Worm (Caenorhabditis elegans) whole organism, L2 larva: ENCODE measurements around the gene nlp-61.

ENCODE experiments used
- C34F6.9 ChIP-seq: fragments of 150-350 bp; optimal IDR thresholded peaks from 2 replicates; lab custom pipeline; 2014; ENCODE audit warnings: missing biosample characterization, missing genetic modification characterization
- Y55F3AM.14 ChIP-seq: fragments of 200-800 bp; sonication (Bioruptor generic); optimal IDR thresholded peaks from 2 replicates; lab custom pipeline; 2018; ENCODE audit warnings: mild to moderate bottlenecking, missing genetic modification characterization, missing compliant biosample characterization
- ZK546.5 ChIP-seq: sonication (generic microtip); optimal IDR thresholded peaks from 2 replicates; lab custom pipeline; 2017; ENCODE audit warnings: missing biosample characterization, missing genetic modification characterization
- alr-1 ChIP-seq: fragments of 150-350 bp; optimal IDR thresholded peaks from 2 replicates; lab custom pipeline; 2014; ENCODE audit warnings: missing biosample characterization, missing genetic modification characterization
- aly-2 ChIP-seq: fragments of 150-350 bp; optimal IDR thresholded peaks from 2 replicates; lab custom pipeline; 2014; ENCODE audit warnings: missing biosample characterization, missing genetic modification characterization
- ama-1 ChIP-seq: fragments of 150-350 bp; optimal IDR thresholded peaks from 2 replicates; lab custom pipeline; 2018; ENCODE audit warnings: inconsistent platforms
- blmp-1 ChIP-seq: sonication (generic microtip); optimal IDR thresholded peaks from 2 replicates; lab custom pipeline; 2017; ENCODE audit warnings: missing genetic modification characterization, mild to moderate bottlenecking, missing compliant biosample characterization, antibody characterized with exemption, moderate library complexity; ENCODE audit not compliant: insufficient read depth
- ceh-16 ChIP-seq: fragments of 150-350 bp; optimal IDR thresholded peaks from 2 replicates; lab custom pipeline; 2014; ENCODE audit warnings: missing biosample characterization, missing genetic modification characterization
- ceh-82 ChIP-seq: fragments of 150-350 bp; optimal IDR thresholded peaks from 2 replicates; lab custom pipeline; 2014; ENCODE audit warnings: missing biosample characterization, missing genetic modification characterization
- crh-2 ChIP-seq: sonication (generic microtip); optimal IDR thresholded peaks from 2 replicates; lab custom pipeline; 2017; ENCODE audit warnings: missing biosample characterization, missing genetic modification characterization
- dmd-4 ChIP-seq: sonication (generic microtip); optimal IDR thresholded peaks from 2 replicates; lab custom pipeline; 2017; ENCODE audit warnings: missing biosample characterization, missing genetic modification characterization
- egl-27 ChIP-seq: sonication (generic microtip); optimal IDR thresholded peaks from 3 replicates; lab custom pipeline; 2017; ENCODE audit warnings: missing biosample characterization, missing genetic modification reagents, missing genetic modification characterization
- elt-1 ChIP-seq: fragments of 150-350 bp; optimal IDR thresholded peaks from 2 replicates; lab custom pipeline; 2014; ENCODE audit warnings: missing biosample characterization, missing genetic modification characterization
- elt-3 ChIP-seq: sonication (generic microtip); optimal IDR thresholded peaks from 2 replicates; lab custom pipeline; 2017; ENCODE audit warnings: missing biosample characterization, missing genetic modification characterization
- fos-1 ChIP-seq: fragments of 150-350 bp; optimal IDR thresholded peaks from 2 replicates; lab custom pipeline; 2014; ENCODE audit warnings: missing biosample characterization, missing genetic modification characterization
- gmeb-1 ChIP-seq: fragments of 150-350 bp; optimal IDR thresholded peaks from 2 replicates; lab custom pipeline; 2014; ENCODE audit warnings: missing biosample characterization, missing genetic modification characterization
- lin-11 ChIP-seq: fragments of 150-350 bp; sonication (generic microtip); optimal IDR thresholded peaks from 2 replicates; lab custom pipeline; 2014; ENCODE audit warnings: missing biosample characterization, missing genetic modification characterization, inconsistent platforms, mixed read lengths
- lin-39 ChIP-seq: fragments of 150-350 bp; optimal IDR thresholded peaks from 2 replicates; lab custom pipeline; 2014; ENCODE audit warnings: missing biosample characterization, missing genetic modification reagents, missing genetic modification characterization
- lsy-2 ChIP-seq, 2 experiments: fragments of 150-350 bp in 1 of 2; sonication (generic microtip) in 1 of 2; optimal IDR thresholded peaks; 2 replicates each; lab custom pipeline; 2014 to 2017; ENCODE audit warnings: missing biosample characterization in 2 of 2, missing genetic modification characterization in 2 of 2
- mab-5 ChIP-seq: fragments of 150-350 bp; optimal IDR thresholded peaks from 2 replicates; lab custom pipeline; 2014; ENCODE audit warnings: missing biosample characterization, missing genetic modification characterization
- mbf-1 ChIP-seq: sonication (generic microtip); optimal IDR thresholded peaks from 2 replicates; lab custom pipeline; 2017; ENCODE audit warnings: missing biosample characterization, missing genetic modification characterization
- nhr-12 ChIP-seq: fragments of 150-350 bp; optimal IDR thresholded peaks from 2 replicates; lab custom pipeline; 2014; ENCODE audit warnings: missing biosample characterization, missing genetic modification characterization
- nhr-129 ChIP-seq: fragments of 150-350 bp; optimal IDR thresholded peaks from 2 replicates; lab custom pipeline; 2014; ENCODE audit warnings: missing biosample characterization, missing genetic modification characterization
- nhr-21 ChIP-seq: fragments of 150-350 bp; optimal IDR thresholded peaks from 2 replicates; lab custom pipeline; 2014; ENCODE audit warnings: missing biosample characterization, missing genetic modification characterization
- nhr-237 ChIP-seq: fragments of 150-350 bp; optimal IDR thresholded peaks from 2 replicates; lab custom pipeline; 2014; ENCODE audit warnings: missing biosample characterization, missing genetic modification characterization
- nhr-25 ChIP-seq: fragments of 150-350 bp; sonication (generic microtip); optimal IDR thresholded peaks from 3 replicates; lab custom pipeline; 2014; ENCODE audit warnings: missing biosample characterization, missing genetic modification characterization
- nhr-77 ChIP-seq: fragments of 150-350 bp; optimal IDR thresholded peaks from 2 replicates; lab custom pipeline; 2014; ENCODE audit warnings: missing biosample characterization, missing genetic modification characterization
- peb-1 ChIP-seq: fragments of 150-350 bp; optimal IDR thresholded peaks from 2 replicates; lab custom pipeline; 2014; ENCODE audit warnings: missing biosample characterization, missing genetic modification characterization
- sem-4 ChIP-seq: fragments of 150-350 bp; optimal IDR thresholded peaks from 2 replicates; lab custom pipeline; 2014; ENCODE audit warnings: missing biosample characterization, missing genetic modification reagents, missing genetic modification characterization
- skn-1 ChIP-seq: sonication (generic microtip); optimal IDR thresholded peaks from 2 replicates; lab custom pipeline; 2017; ENCODE audit warnings: missing biosample characterization, missing genetic modification characterization
- sma-3 ChIP-seq: sonication (generic microtip); optimal IDR thresholded peaks from 2 replicates; lab custom pipeline; 2016; ENCODE audit warnings: missing genetic modification reagents, missing genetic modification characterization, missing compliant biosample characterization
- sma-9 ChIP-seq, 2 experiments: fragments of 150-350 bp in 1 of 2; sonication (generic microtip) in 1 of 2; optimal IDR thresholded peaks; 2 replicates each; lab custom pipeline; 2014 to 2016; ENCODE audit warnings: missing genetic modification characterization in 2 of 2, mild to moderate bottlenecking in 1 of 2, missing biosample characterization in 1 of 2, missing compliant biosample characterization in 1 of 2, missing genetic modification reagents in 1 of 2, moderate library complexity in 1 of 2
- snpc-4 ChIP-seq: fragments of 150-350 bp; optimal IDR thresholded peaks from 2 replicates; lab custom pipeline; 2014; ENCODE audit warnings: missing biosample characterization, missing genetic modification characterization
- unc-39 ChIP-seq: fragments of 150-350 bp; optimal IDR thresholded peaks from 2 replicates; lab custom pipeline; 2014; ENCODE audit warnings: missing biosample characterization, missing genetic modification characterization
- unc-55 ChIP-seq: fragments of 150-350 bp; sonication (generic microtip); optimal IDR thresholded peaks from 3 replicates; lab custom pipeline; 2014; ENCODE audit warnings: missing biosample characterization, missing genetic modification reagents, missing genetic modification characterization
- zag-1 ChIP-seq: fragments of 150-350 bp; optimal IDR thresholded peaks from 2 replicates; lab custom pipeline; 2014; ENCODE audit warnings: missing biosample characterization, missing genetic modification characterization
- ztf-1 ChIP-seq: fragments of 200-800 bp; sonication (Bioruptor generic); conservative IDR thresholded peaks from 2 replicates; pipeline ENCODE4 v1.3.6; 2022; ENCODE audit warnings: missing genetic modification characterization, missing compliant biosample characterization
- ztf-11 ChIP-seq: sonication (generic microtip); optimal IDR thresholded peaks from 2 replicates; lab custom pipeline; 2017; ENCODE audit warnings: missing biosample characterization, missing genetic modification characterization

nlp-61 gene

DNA sequence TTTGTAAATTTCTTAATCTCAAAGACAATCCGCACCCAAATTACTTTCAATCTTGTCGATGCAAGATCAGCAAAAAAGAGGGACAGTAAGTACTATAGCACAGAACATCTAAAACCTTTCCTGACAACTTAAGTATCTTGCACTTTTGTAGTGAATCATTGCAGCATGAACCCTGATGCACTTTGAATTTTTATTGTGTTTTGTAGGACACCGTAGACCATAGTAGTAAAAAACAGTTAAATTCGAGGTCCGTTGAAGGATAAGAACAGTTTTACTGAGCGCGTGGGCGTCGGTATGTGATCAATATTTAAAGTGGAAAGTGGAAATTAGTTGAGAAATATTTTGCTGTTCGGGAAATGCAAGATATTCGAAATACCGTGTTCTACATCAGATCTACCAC, 45.2 kb upstream of the nlp-61 start:
- no peak for TF ChIP-seq unc-55
- TF ChIP-seq ama-1 (lab: Kevin White, UChicago) = no peak
- no peak for TF ChIP-seq nhr-12
- TF ChIP-seq ZK546.5 (tag; lab: Kevin White, UChicago) = no peak
- TF ChIP-seq elt-3 (tag; lab: Kevin White, UChicago) = no peak
- no peak for TF ChIP-seq unc-39 (tag; lab: Kevin White, UChicago)
- TF ChIP-seq nhr-129 (tag; lab: Kevin White, UChicago) = no peak
- no peak for TF ChIP-seq nhr-237
- TF ChIP-seq skn-1 (tag; lab: Kevin White, UChicago) = no peak
- no peak for TF ChIP-seq dmd-4 (tag; lab: Kevin White, UChicago)
- no peak for TF ChIP-seq nhr-77
- TF ChIP-seq crh-2 (tag; lab: Kevin White, UChicago) = no peak
- TF ChIP-seq ceh-82 = no peak
- no peak for TF ChIP-seq alr-1 (tag; lab: Kevin White, UChicago)
- no peak for TF ChIP-seq C34F6.9 (tag; lab: Kevin White, UChicago)
- TF ChIP-seq mab-5 (tag; lab: Kevin White, UChicago) = no peak

DNA sequence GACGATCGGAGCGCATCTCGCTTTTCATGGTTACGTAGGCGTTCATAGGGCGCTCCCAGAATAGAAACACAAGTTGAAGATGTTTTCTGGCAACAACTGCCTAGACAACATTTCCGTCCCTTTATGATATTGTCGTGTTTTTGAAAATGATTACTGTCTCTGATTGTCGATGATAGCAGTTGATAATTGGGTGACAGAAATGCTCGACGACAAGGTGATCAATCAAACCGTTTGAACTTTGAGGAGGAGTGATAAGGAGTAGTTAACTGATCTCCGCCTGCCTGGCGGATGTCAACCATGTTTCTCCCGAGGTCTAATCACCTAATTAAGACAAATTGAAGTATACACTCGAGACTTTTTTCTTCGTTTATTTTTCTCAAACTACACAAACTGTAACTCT, 43.5 kb upstream of the nlp-61 start:
- TF ChIP-seq sma-9 (GFP tag; optimal IDR thresholded peaks at IDR 0.05; lab: Kevin White, UChicago) (peak; percentile 19), sma-9 (tag; optimal IDR thresholded peaks at IDR 0.05; lab: Kevin White, UChicago) (no peak), peb-1 (tag; lab: Kevin White, UChicago) (no peak), sma-3 (GFP tag; lab: Kevin White, UChicago) (peak; percentile 10), snpc-4 (no peak), nhr-129 (tag; lab: Kevin White, UChicago) (peak; percentile 9)

DNA sequence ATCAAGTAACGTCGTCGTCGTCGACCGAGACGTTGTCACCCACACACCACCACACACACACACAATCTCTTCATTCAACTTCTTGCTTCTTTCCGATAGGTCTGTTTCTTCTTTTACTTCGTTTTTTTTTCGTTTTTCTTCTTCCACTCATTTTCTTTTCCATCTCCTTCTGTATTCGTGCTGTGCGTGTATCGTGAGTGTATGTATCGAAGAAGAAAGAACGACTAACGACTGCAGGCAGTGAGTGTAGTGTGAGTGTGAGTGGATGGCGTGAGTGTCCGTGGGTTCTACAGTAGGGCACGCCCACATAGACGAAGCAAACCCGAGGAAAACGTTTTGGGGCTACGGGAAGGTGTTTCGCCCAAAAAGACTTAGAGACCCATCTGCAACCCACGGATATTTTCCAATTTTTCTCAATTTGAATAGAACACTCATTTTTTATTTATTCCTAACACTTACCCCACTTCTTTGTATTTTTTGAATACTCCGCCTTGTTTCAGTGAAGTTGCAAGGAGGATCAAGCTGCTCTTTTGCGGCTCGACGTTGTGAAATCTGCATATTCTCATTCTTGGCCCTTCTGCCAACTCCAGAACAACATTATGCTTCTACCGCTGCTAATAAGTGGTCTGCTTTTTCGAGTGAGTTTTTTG, 41.7 kb upstream of the nlp-61 start, which contains the start of gene adt-2:
TSS of gene adt-2 (plus strand) at position 600 of the 650 bp plus-strand sequence.
- no peak for TF ChIP-seq gmeb-1 (tag; lab: Kevin White, UChicago)
- TF ChIP-seq elt-1 = no peak
- no peak for TF ChIP-seq lin-11 (tag; lab: Kevin White, UChicago)
- TF ChIP-seq elt-3 (tag; lab: Kevin White, UChicago) = no peak
- no peak for TF ChIP-seq mbf-1 (tag; lab: Kevin White, UChicago)
- TF ChIP-seq sem-4 (tag; lab: Kevin White, UChicago) = no peak
- peak; percentile 27 for TF ChIP-seq crh-2 (tag; lab: Kevin White, UChicago)
- TF ChIP-seq zag-1 = no peak
- TF ChIP-seq aly-2 = no peak
- no peak for TF ChIP-seq ama-1 (lab: Kevin White, UChicago)
- TF ChIP-seq Y55F3AM.14 (GFP tag; lab: Kevin White, UChicago) = no peak
- no peak for TF ChIP-seq lin-39 (tag; lab: Kevin White, UChicago)
- TF ChIP-seq nhr-77 = no peak
- TF ChIP-seq nhr-25 (tag; lab: Kevin White, UChicago) = peak; percentile 79
- TF ChIP-seq lsy-2 (tag; optimal IDR thresholded peaks at IDR 0.05; lab: Kevin White, UChicago) = peak in 1 of 2 experiments; percentile 22
- no peak for TF ChIP-seq ztf-1 (GFP tag; lab: Robert Waterston, UW)
- peak; percentile 16 for TF ChIP-seq sma-3 (GFP tag; lab: Kevin White, UChicago)
- TF ChIP-seq nhr-21 (tag; lab: Kevin White, UChicago) = peak; percentile 57
- TF ChIP-seq ztf-11 = no peak
- no peak for TF ChIP-seq ceh-16 (tag; lab: Kevin White, UChicago)
- peak; percentile 24 for TF ChIP-seq fos-1 (tag; lab: Kevin White, UChicago)
- no peak for TF ChIP-seq egl-27 (tag; lab: Kevin White, UChicago)
- TF ChIP-seq nhr-129 (tag; lab: Kevin White, UChicago) = peak; percentile 15
- no peak for TF ChIP-seq mab-5 (tag; lab: Kevin White, UChicago)
- TF ChIP-seq blmp-1 (tag; lab: Kevin White, UChicago) = peak; percentile 43
- TF ChIP-seq, all 48 proteins: peak for 8
